Fruit fly (Drosophila melanogaster) S2 (cell line): ENCODE measurements around the gene CG6583.

Experiments
- CG8478 ChIP-seq: fragments of >200 bp; optimal IDR thresholded peaks from 2 replicates; lab custom pipeline; 2018
- CTCF ChIP-seq, 2 experiments: fragments of >200 bp; optimal IDR thresholded peaks; 2 replicates each; lab custom pipeline; 2018

CG6583 gene

DNA sequence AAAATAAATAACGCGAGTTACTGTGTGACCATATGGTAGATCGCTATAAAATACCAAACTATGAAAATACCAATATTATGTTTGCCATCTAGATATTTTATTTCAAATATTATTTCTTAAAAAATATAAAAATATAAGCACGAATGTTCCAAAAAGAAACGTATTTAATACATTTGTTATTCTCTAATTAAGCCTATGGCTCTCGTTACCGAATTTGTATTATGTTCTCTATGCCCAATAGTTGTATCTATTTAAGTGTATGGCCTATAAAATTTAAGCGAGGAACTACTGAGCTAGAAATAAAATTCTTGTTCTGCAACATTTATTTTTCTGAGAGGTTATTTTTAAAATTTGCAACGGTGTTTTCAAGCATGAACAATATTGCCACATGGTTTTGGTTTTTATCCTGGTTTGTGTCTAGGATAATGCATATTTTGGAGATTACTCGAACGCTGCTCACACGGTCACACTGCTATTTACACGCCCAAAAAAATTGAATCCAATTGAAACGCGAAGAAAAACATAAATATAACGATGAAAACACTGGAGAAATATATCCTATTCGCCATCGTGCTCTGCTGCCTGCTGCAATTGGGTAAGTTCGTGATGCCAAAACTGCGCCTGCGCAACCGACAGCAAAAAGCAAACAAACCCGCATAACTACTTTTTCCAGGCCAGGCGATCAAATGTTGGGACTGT lies at the start of gene CG6583, which contains the start of gene crok:
TSS of gene CG6583 (minus strand) at position 51 of the 699 bp plus-strand sequence.
TSS of gene crok (plus strand) at position 446 of the 699 bp plus-strand sequence.
- TF ChIP-seq CG8478 (lab: Kevin White, UChicago) (no peak), CTCF (optimal IDR thresholded peaks at IDR 0.05; lab: Kevin White, UChicago) (peak in 1 of 2 experiments; percentile 21)

DNA sequence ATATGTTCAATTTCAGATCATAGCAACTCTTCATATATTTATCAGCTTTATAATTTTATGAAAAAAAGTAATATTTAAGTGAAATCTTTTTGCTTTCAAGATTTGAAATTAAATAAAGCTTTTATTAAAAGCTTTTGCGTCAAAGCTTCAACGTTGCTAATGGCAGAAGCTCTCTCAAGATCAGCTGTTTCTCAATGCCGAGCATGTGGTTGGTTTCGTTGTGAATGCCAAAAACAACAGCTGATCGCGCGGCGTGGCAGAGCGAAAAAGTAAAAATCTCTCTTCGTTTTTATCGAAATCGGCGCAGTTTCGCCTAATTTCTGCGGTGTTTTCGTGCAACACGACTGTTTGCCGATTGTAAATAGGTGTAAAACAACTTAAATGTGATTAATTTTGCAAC lies 35.2 kb upstream of the CG6583 start, which contains the start of gene CG31759:
TSS of gene CG31759 (plus strand) at position 161 of the 400 bp plus-strand sequence.
- no peak for TF ChIP-seq CG8478 (lab: Kevin White, UChicago)
- TF ChIP-seq CTCF (optimal IDR thresholded peaks at IDR 0.05; lab: Kevin White, UChicago), result no peak

DNA sequence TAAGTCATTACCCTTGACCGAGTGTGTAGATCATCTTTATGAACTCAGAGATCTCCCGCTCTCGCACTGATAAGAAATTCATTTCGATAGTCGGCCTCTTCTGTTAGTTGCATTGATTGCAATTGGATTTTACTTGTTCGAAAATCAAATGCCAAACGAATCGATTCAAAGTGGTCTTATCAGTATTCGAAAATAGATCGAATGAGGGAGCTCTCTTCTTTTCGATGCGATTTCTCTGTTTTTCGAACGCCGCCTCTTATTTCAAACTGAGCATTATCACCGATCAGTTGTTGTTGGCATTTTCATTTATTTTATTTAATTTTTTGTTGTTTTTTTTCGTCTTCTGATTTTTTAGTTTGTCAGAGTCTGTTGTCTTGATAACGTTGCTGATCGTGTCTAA lies 28.6 kb upstream of the CG6583 start:
- no peak for TF ChIP-seq CTCF (optimal IDR thresholded peaks at IDR 0.05; lab: Kevin White, UChicago)
- no peak for TF ChIP-seq CG8478 (lab: Kevin White, UChicago)

DNA sequence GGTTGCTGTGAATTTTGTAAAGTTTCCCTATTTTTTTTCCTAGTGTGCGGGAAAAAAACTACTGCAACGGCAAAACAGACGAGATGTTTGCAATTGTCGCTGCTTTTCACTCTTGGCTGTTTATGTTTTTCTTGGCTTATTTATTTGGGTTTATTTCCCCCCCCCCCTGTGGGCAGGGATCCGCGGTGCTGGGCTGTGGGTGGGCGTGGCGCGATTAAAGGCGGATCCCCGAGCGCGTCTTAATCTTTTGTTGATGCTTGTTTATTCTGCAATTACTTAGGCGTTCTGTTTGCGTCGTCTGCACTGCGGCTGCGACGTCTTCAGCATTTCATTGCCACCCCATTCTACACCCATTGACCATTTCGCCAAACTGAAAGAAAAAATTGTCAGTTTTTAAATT lies 22.5 kb upstream of the CG6583 start:
- TF ChIP-seq CG8478 (lab: Kevin White, UChicago) (no peak), CTCF (optimal IDR thresholded peaks at IDR 0.05; lab: Kevin White, UChicago) (no peak)

DNA sequence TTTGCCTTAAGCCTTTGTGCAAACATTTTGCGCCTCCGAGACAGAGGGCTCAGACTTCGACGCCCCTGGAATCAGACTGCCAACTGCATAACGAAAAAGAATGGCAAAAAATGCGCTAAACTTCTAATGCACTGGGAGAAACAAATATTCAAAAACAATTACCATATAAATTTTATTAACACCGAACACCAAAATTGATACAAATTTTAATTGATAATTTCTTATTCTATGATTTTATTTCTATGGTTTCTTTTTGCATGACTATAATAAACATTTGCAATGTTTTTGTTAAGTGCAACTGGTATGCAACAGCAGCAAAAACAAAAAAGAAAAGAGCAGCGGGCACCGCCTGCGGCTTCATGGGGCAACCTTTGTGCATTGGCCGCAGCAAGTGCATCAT lies 20.6 kb upstream of the CG6583 start:
- TF ChIP-seq CTCF (optimal IDR thresholded peaks at IDR 0.05; lab: Kevin White, UChicago) (no peak), CG8478 (lab: Kevin White, UChicago) (no peak)

DNA sequence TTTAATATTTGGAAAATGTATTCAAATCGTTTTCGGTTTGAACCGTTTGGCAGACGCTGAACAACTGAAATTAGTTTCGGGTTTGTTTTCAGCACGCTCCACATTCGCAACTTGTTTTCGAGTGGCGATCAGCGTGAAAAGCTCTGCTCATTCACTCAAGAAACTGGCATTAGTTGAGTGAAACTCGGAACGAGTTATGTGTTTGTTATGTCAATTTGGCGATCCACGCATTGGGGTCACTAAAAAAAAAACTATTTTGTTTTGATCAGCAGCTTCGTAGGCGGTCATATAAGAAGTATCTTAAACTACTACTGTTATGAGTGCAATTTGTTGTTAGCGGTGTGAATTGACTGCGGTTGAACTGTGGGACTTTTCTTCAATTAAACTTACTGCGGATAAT lies 5.2 kb upstream of the CG6583 start, which contains the start of gene atilla:
TSS of gene atilla (minus strand) at position 266 of the 400 bp plus-strand sequence.
- TF ChIP-seq CTCF (optimal IDR thresholded peaks at IDR 0.05; lab: Kevin White, UChicago), result no peak
- no peak for TF ChIP-seq CG8478 (lab: Kevin White, UChicago)

DNA sequence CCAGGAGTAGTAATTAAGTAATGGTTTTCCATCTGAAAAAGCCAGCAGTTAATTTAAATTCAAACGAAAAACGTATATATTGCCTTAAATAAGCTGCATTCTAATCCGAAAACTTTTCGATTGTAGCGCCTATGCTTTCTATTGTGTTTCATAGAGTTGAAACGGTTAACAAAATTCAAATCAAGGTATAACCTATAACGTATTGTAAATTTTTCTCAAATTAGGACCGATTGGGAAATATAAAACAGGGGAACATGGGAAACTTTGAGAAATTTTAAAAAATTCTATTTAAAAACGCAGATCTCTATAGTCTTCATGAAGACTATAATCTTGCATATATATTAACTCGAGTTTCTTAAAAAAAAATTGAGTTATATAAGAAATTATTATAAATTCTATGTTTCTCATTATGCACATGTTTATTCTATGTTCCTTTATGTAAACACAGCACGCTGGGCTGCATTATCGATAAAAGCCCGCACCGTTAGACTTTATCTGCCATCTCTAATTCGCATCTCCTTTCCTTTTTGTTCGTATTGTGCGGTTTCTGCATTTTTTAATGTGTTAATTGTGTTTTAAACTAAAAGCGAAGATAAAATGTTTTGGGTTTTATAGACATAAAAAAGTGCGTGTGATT lies 2.2 kb upstream of the CG6583 start, which contains the start of gene bru1:
TSS of gene bru1 (plus strand) at position 512 of the 637 bp plus-strand sequence.
- TF ChIP-seq CG8478 (lab: Kevin White, UChicago) (no peak), CTCF (optimal IDR thresholded peaks at IDR 0.05; lab: Kevin White, UChicago) (no peak)

DNA sequence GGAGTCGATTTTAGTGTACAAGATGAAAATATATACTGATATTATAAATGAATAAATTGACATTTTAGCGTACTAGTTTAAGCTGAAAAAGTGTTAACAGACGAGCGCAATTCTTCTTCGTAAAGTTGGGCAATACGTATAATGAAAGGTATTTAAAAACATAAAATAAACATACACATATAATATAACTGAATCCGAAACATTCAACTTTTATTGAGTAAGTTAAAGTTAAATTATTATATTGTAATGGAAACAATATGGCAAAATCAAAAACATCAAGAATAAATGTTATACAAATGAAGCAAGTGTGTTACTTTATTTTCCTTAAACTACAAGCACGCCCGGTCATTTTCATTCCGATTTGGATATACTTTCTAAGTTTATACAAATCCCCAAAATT lies 2.1 kb downstream of the CG6583 start, which contains the start of gene CG17217:
TSS of gene CG17217 (plus strand) at position 301 of the 400 bp plus-strand sequence.
- TF ChIP-seq CTCF (optimal IDR thresholded peaks at IDR 0.05; lab: Kevin White, UChicago), result no peak
- no peak for TF ChIP-seq CG8478 (lab: Kevin White, UChicago)

DNA sequence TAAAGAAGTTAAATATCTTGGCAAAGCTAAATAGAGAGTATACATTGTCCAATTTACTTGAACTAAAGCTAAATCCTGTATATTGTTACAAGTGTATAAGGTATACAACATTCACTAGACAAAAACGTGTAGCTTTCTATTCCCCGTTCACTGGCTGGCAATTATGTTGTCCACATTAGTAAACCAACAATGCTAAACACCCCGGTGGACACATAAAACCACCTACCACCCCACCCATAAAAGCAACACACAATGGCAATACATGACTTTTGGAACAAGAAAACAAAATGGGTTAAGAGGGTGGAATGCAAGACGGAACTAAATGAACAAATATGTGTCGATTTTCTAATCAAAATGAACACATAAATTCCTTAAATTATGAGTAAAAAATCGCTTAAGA lies 8.4 kb downstream of the CG6583 start, which contains the start of gene ZnT33D:
TSS of gene ZnT33D (plus strand) at position 301 of the 400 bp plus-strand sequence.
- TF ChIP-seq CTCF (optimal IDR thresholded peaks at IDR 0.05; lab: Kevin White, UChicago), result no peak
- TF ChIP-seq CG8478 (lab: Kevin White, UChicago), result no peak

DNA sequence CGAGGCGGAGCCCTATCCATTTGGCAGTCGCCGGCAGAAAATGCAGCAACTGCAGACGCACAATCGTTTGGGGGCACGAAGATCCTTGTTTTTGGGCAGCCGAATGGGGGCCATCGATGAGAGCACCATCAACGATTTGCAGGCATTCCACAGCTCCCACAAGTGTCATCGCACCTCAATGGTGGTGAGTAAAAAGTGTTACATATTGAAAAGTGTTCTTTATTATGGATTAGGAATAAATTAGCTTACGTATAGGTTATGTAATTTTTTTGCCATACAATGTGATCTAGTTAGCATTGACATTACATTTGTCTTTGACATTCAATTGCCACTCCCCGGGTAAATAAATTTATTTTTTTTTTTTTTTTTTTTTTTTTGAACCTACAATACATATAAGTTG lies 10.9 kb downstream of the CG6583 start, which contains the start of gene CG31861:
TSS of gene CG31861 (plus strand) at position 301 of the 400 bp plus-strand sequence.
- TF ChIP-seq CG8478 (lab: Kevin White, UChicago) (no peak), CTCF (optimal IDR thresholded peaks at IDR 0.05; lab: Kevin White, UChicago) (no peak)

DNA sequence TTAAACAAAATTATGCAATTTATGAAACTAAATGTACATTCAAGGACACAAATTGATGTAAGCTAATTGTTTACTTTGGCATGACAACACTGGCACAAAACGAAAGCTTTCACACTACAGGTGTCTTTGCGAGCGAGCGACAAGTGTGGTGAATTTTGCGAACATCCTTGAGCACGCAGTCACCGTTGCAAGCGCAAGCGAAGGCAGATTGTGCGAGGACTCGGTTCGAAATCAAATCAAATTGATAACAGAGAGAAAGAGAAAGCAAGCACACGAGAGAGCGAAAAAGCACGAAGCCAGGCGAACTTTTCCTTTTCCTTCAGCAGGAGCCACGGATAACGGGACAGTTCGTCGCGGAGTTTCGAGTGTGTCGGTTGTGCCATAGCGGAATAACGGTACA lies 29.9 kb downstream of the CG6583 start, which contains the start of gene CG31760:
TSS of gene CG31760 (plus strand) at position 342 of the 400 bp plus-strand sequence.
- TF ChIP-seq CTCF (optimal IDR thresholded peaks at IDR 0.05; lab: Kevin White, UChicago), result no peak
- no peak for TF ChIP-seq CG8478 (lab: Kevin White, UChicago)

DNA sequence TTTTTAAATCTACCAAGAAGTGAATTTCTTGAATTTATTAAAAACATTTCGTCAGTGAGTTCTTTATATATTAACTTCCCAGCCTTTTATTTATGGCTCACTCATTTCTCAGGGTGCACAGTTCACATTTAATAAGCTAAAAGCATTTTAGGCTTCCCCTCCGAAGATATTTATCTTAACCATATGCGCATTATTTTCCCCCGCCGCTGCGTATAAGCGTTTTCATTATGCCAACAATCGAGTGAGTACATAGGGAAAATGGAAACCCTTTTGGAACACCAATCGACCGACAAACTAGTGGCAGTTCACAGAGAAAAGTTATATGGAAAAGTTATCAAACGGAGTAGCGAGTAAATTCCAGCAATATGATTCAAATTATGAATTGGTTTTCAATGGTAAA lies 34.7 kb downstream of the CG6583 start, which contains the start of gene Gr33a:
TSS of gene Gr33a (plus strand) at position 301 of the 400 bp plus-strand sequence.
- no peak for TF ChIP-seq CTCF (optimal IDR thresholded peaks at IDR 0.05; lab: Kevin White, UChicago)
- TF ChIP-seq CG8478 (lab: Kevin White, UChicago), result no peak

DNA sequence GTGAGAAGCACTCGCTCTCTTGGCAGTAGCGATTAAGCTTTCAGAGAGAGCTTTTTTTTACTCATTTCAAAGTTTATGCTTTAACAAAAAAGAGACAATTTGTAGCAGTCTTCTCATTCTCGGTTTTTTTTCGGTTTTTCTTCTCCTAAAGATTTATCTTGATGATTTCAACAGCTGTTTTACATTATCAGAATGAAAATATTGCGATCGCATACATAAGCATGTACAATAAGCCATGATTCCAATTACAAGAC lies 38.3 kb downstream of the CG6583 start:
- TF ChIP-seq CG8478 (lab: Kevin White, UChicago) (no peak), CTCF (optimal IDR thresholded peaks at IDR 0.05; lab: Kevin White, UChicago) (no peak)

DNA sequence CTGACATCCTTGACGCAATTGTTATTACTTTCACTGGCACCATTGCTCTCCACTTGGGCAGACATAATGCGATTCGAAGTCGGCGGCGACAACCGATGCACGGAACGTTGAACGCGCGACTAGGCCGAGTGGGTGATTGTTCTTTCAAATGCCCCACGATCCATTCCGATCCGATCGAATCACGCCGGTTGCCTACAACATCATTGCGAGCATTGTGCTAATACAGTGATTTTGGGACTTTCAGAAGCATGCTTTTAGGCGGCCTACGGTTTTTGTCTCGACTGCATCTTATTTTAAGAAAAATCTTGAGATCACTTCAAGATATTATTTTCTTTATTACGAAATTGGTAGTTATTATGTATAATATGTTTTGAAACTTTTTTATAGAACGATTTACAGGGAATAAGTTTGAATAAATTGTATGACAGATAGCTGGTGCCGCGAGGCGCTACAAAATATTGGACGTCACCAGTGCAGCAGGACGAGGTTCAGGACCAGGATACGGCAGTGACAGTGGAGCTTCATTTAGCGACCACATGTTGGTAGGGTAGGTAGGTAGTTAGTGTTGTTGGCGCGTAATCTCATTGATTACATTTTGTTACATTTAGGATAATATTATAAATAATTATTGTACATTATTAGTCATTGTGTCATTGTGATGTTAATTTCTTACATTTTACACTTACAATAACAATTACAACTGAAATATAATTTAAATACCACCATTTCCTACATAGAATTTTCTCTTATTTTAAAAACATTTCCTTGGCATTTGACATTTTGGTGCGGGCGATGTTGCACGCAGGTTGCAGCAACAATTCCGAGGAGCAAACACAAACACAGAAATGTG lies 38.9 kb downstream of the CG6583 start, which contains the start of gene rho-6:
TSS of gene rho-6 (minus strand) at position 137 of the 850 bp plus-strand sequence.
- no peak for TF ChIP-seq CTCF (optimal IDR thresholded peaks at IDR 0.05; lab: Kevin White, UChicago)
- TF ChIP-seq CG8478 (lab: Kevin White, UChicago), result no peak
